Worm (Caenorhabditis elegans): ENCODE measurements around the gene math-13.

Gene math-13

DNA sequence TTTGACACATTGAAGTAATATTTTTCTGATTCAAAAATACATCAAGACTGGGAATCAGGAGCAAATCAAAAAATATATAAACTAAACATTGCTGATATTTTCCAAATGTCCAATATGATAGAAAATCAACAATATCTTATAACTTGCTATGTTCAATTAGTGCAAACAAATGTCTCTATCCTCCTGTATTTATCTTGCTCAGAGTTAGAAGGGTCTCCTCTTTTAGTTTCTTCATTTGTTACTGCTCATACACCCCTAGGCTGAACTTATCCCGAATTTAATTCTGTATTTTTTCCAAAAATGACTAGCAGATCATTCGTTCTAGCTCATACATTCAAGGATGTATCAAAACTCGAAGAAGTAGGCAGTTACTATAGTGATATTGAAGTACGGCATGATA is 26.2 kb downstream of the math-13 start, which contains the start of gene math-23:
Gene math-23 (plus strand): TSS at position 301 of the 400 bp plus-strand sequence.
- no peak for TF ChIP-seq klf-2 (GFP tag; conservative IDR thresholded peaks at IDR 0.05)
- TF ChIP-seq tab-1 (GFP tag; IDR thresholded peaks at IDR 0.05), result no peak
- no peak for TF ChIP-seq T22C8.4 (GFP tag; IDR thresholded peaks at IDR 0.05)
- TF ChIP-seq med-1 (GFP tag; optimal IDR thresholded peaks at IDR 0.05; ENCODE audit: insufficient read depth), result no peak
- no peak for TF ChIP-seq cog-1 (tag; optimal IDR thresholded peaks at IDR 0.05)
- no peak for TF ChIP-seq ref-1 (GFP tag; conservative IDR thresholded peaks at IDR 0.05)
- no peak for TF ChIP-seq ztf-23 (GFP tag; IDR thresholded peaks at IDR 0.05)
- TF ChIP-seq flt-1 (GFP tag; IDR thresholded peaks at IDR 0.05), result no peak
- no peak for TF ChIP-seq ztf-29 (GFP tag; IDR thresholded peaks at IDR 0.05)

DNA sequence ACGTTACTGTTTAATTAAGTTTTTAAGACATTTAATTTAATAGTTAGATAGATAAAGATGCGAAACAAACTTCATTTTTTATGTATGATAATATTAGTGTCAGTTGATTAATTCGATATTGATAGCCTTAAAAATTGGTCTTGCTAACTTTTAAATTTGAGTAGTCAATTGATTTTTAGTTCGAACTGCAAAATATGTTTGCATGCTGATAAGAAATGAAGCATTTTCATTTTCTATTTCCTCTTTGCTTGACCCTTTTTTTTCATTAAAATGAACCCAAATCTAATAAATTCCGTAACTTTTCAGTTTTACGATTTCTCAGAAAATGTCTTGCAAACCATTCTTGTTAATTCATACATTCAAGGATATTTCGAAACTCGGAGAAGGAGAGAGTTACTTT is 29.3 kb downstream of the math-13 start, which contains the start of gene math-22:
Gene math-22 (plus strand): TSS at position 301 of the 400 bp plus-strand sequence.
- TF ChIP-seq klf-2 (GFP tag; conservative IDR thresholded peaks at IDR 0.05) (no peak), cog-1 (tag; optimal IDR thresholded peaks at IDR 0.05) (no peak), flt-1 (GFP tag; IDR thresholded peaks at IDR 0.05) (no peak), T22C8.4 (GFP tag; IDR thresholded peaks at IDR 0.05) (no peak), tab-1 (GFP tag; IDR thresholded peaks at IDR 0.05) (no peak), ztf-29 (GFP tag; IDR thresholded peaks at IDR 0.05) (no peak), med-1 (GFP tag; optimal IDR thresholded peaks at IDR 0.05; ENCODE audit: insufficient read depth) (no peak), ztf-23 (GFP tag; IDR thresholded peaks at IDR 0.05) (no peak), ref-1 (GFP tag; conservative IDR thresholded peaks at IDR 0.05) (no peak)

DNA sequence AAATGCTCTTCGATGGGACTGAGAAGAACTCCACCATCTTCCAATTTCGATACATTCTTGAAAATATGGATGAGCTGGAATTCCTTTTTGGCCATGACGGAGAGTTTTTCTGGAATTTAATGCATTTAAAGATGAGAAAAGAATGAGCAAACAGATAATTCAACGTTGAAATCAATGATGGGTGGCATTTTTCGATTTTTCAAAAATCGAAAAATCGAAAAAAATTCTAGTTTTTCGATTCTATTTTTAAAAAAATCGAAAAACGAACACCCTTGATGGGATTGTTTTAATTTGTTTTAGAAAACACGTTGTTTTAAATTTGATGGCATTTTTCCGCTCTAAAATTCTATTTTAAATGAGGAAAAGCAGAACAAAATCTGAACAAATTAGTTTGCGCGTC is 37.0 kb downstream of the math-13 start, which contains the start of gene math-31:
Gene math-31 (minus strand): TSS at position 101 of the 400 bp plus-strand sequence.
- TF ChIP-seq ztf-23 (GFP tag; IDR thresholded peaks at IDR 0.05) (no peak), tab-1 (GFP tag; IDR thresholded peaks at IDR 0.05) (no peak), ztf-29 (GFP tag; IDR thresholded peaks at IDR 0.05) (no peak)

DNA sequence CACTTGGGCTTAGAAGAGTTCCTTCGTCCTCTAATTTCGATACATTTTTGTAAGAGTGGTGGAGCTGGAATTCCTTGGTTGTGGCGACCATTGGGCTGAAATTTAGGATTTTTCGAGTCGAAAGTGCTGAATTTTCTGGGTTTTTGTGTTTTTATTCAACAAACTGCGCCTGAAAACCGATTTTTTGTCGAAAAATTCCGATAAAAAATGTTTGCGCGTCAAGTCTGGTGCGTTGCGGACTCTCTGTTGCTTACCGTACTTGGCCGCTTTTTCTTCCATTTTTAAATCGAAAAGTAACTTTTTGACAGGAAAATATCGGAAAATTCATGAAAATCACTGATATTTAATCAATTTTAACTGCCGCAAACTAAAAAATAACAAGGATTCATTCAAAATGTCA is 42.1 kb downstream of the math-13 start, which contains the start of gene bath-4:
Gene bath-4 (minus strand): TSS at position 101 of the 400 bp plus-strand sequence.
- no peak for TF ChIP-seq flt-1 (GFP tag; IDR thresholded peaks at IDR 0.05)
- TF ChIP-seq klf-2 (GFP tag; conservative IDR thresholded peaks at IDR 0.05), result no peak
- no peak for TF ChIP-seq cog-1 (tag; optimal IDR thresholded peaks at IDR 0.05)
- TF ChIP-seq ztf-29 (GFP tag; IDR thresholded peaks at IDR 0.05), result no peak
- no peak for TF ChIP-seq ref-1 (GFP tag; conservative IDR thresholded peaks at IDR 0.05)

DNA sequence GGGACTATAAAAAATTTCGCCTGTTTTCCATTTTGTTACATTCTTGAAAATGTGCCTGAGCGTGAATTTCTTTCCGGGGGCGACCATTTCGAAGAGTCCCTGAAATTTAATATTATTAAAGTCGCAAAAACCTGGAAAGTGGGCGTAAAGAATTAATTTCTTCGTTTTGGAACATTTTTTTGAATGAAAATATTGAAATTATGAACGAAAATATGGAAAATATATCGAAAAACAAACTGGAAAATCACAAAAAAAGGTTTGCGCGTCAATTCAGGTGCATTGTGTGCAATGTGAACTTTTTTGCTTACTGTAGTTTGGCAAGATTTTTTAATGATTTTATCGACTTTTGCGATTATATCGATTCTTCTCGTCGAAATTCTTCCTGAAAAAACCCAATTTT is 45.3 kb downstream of the math-13 start, which contains the start of gene bath-7:
Gene bath-7 (minus strand): TSS at position 101 of the 400 bp plus-strand sequence.
- no peak for TF ChIP-seq med-1 (GFP tag; optimal IDR thresholded peaks at IDR 0.05; ENCODE audit: insufficient read depth)
- no peak for TF ChIP-seq cog-1 (tag; optimal IDR thresholded peaks at IDR 0.05)
- no peak for TF ChIP-seq flt-1 (GFP tag; IDR thresholded peaks at IDR 0.05)
- TF ChIP-seq ztf-23 (GFP tag; IDR thresholded peaks at IDR 0.05), result no peak
- TF ChIP-seq klf-2 (GFP tag; conservative IDR thresholded peaks at IDR 0.05), result no peak
- no peak for TF ChIP-seq T22C8.4 (GFP tag; IDR thresholded peaks at IDR 0.05)
- TF ChIP-seq tab-1 (GFP tag; IDR thresholded peaks at IDR 0.05), result no peak
- TF ChIP-seq ztf-29 (GFP tag; IDR thresholded peaks at IDR 0.05), result no peak
- no peak for TF ChIP-seq ref-1 (GFP tag; conservative IDR thresholded peaks at IDR 0.05)

DNA sequence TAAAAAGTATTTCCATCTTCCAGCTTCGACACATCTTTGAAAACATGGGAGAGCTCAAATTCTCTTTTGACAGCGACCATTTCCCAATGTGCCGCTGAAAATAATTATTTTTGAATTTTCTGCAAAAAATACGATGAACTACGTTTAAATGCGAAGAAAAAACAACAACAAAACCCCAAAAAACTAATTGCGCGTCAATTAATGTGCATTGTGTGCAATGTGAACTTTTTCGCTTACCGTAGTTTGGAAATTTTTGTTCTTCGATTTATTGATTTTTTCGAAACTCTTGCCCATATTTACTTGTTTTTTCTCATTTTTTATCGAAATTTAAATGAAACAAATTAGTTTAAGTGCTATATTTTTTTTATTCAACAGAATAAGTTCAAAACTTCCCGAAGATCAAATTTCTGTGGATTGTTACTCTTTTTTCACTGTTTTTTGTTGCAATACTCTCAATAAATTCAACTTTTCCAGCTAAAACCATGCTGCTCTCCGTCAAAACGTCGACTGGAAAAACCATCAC is 47.0 kb downstream of the math-13 start, which contains the start of the genes bath-2 and F52C6.4:
Gene bath-2 (minus strand): TSS at position 101 of the 523 bp plus-strand sequence.
Gene F52C6.4 (plus strand): TSS at position 473 of the 523 bp plus-strand sequence.
- TF ChIP-seq ztf-29 (GFP tag; IDR thresholded peaks at IDR 0.05), result no peak
- TF ChIP-seq klf-2 (GFP tag; conservative IDR thresholded peaks at IDR 0.05), result no peak
- no peak for TF ChIP-seq T22C8.4 (GFP tag; IDR thresholded peaks at IDR 0.05)
- no peak for TF ChIP-seq cog-1 (tag; optimal IDR thresholded peaks at IDR 0.05)
- TF ChIP-seq ztf-23 (GFP tag; IDR thresholded peaks at IDR 0.05), result no peak
- no peak for TF ChIP-seq med-1 (GFP tag; optimal IDR thresholded peaks at IDR 0.05; ENCODE audit: insufficient read depth)

DNA sequence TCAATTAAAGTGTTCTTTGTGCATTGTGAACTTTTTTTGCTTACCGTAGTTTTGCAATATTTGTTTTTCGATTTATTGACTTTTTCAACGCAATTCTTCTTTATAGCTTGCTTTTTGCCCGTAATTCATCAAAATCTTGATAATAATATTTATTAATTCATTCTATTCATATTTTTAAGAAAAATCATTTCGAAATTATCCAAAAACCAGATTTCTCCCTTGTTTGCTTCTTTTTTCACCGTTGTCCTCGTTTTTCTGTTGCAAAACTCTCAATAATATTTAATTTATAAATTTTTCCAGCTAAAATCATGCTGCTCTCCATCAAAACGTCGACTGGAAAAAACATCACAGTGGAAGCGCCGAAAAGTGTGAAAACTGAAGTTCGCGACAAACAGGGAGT is 48.7 kb downstream of the math-13 start, which contains the start of gene F52C6.3:
Gene F52C6.3 (plus strand): TSS at position 301 of the 400 bp plus-strand sequence.
- TF ChIP-seq ztf-29 (GFP tag; IDR thresholded peaks at IDR 0.05) (no peak), tab-1 (GFP tag; IDR thresholded peaks at IDR 0.05) (no peak)

DNA sequence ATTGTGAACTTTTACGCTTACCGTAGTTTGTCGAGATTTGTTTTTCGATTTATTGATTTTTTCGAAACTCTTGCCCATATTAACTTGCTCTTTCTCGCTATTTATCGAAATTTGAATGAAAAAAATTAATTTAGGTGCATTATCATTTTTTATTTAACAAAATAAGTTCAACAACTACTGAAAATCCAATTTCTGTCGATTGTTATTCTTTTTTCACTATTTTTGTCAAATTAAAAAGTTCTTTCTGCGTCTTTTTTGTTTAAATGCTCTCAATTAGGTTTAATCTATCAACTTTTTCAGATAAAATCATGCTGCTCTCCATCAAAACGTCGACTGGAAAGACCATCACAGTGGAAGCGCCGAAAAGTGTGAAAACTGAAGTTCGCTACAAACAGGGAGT is 50.4 kb downstream of the math-13 start, which contains the start of gene F52C6.2:
Gene F52C6.2 (plus strand): TSS at position 301 of the 400 bp plus-strand sequence.
- TF ChIP-seq ref-1 (GFP tag; conservative IDR thresholded peaks at IDR 0.05), result no peak
- TF ChIP-seq ztf-29 (GFP tag; IDR thresholded peaks at IDR 0.05), result no peak
- TF ChIP-seq flt-1 (GFP tag; IDR thresholded peaks at IDR 0.05), result no peak
- TF ChIP-seq klf-2 (GFP tag; conservative IDR thresholded peaks at IDR 0.05), result no peak
- no peak for TF ChIP-seq tab-1 (GFP tag; IDR thresholded peaks at IDR 0.05)
- TF ChIP-seq ztf-23 (GFP tag; IDR thresholded peaks at IDR 0.05), result no peak
